Worm (Caenorhabditis elegans): ENCODE data around the gene F40G9.17.

ce11 chrIII:194160-194559 lies at the start of gene F40G9.17:
- TF ChIP-seq skn-1 (tag; optimal IDR thresholded peaks at IDR 0.05) (no peak), fos-1 (tag; optimal IDR thresholded peaks at IDR 0.05) (no peak), nhr-25 (tag; optimal IDR thresholded peaks at IDR 0.05) (no peak), pha-4 (tag; optimal IDR thresholded peaks at IDR 0.05) (no peak), nfya-1 (tag; optimal IDR thresholded peaks at IDR 0.05; ENCODE audit: insufficient read depth) (no peak), snpc-4 (tag; optimal IDR thresholded peaks at IDR 0.05) (no peak), aly-2 (tag; optimal IDR thresholded peaks at IDR 0.05) (no peak)

Measured in whole organism, L3 larva.